Worm (Caenorhabditis elegans): ENCODE results near the gene mrpl-10.

Gene mrpl-10

ce11 chrII:8325002-8325539, 46.8 kb upstream of the mrpl-10 start, which contains the start of the genes ran-3 and C26D10.3 (continued):
- TF ChIP-seq lin-13 (GFP tag; optimal IDR thresholded peaks at IDR 0.05) (peak; percentile 17), mdl-1 (tag; optimal IDR thresholded peaks at IDR 0.05) (no peak), egl-27 (tag; optimal IDR thresholded peaks at IDR 0.05) (no peak), ama-1 (optimal IDR thresholded peaks at IDR 0.05) (no peak), crh-2 (tag; optimal IDR thresholded peaks at IDR 0.05) (peak; percentile 13), zag-1 (tag; optimal IDR thresholded peaks at IDR 0.05) (no peak), ZK546.5 (tag; optimal IDR thresholded peaks at IDR 0.05) (no peak), nhr-12 (tag; optimal IDR thresholded peaks at IDR 0.05) (no peak), nhr-23 (tag; optimal IDR thresholded peaks at IDR 0.05) (no peak)

- TF ChIP-seq nhr-25 (tag; optimal IDR thresholded peaks at IDR 0.05), result no peak
Observed at ce11 chrII:8321244-8321643, 42.9 kb upstream of the mrpl-10 start, which contains the start of gene shw-1. Gene shw-1, minus strand, starts transcription at chrII:8321471.

ce11 chrII:8316701-8317100, 38.4 kb upstream of the mrpl-10 start:
- no peak for TF ChIP-seq lsy-2 (tag; optimal IDR thresholded peaks at IDR 0.05)
- TF ChIP-seq mab-5 (tag; optimal IDR thresholded peaks at IDR 0.05), result peak; percentile 39
- peak; percentile 60 for TF ChIP-seq unc-55 (GFP tag; optimal IDR thresholded peaks at IDR 0.05)

- no peak for TF ChIP-seq mdl-1 (tag; optimal IDR thresholded peaks at IDR 0.05)
- no peak for TF ChIP-seq blmp-1 (tag; optimal IDR thresholded peaks at IDR 0.05; ENCODE audit: insufficient read depth)
- no peak for TF ChIP-seq ztf-1 (GFP tag; conservative IDR thresholded peaks at IDR 0.05)
- TF ChIP-seq nhr-129 (tag; optimal IDR thresholded peaks at IDR 0.05), result no peak
- no peak for TF ChIP-seq mab-5 (tag; optimal IDR thresholded peaks at IDR 0.05)
- no peak for TF ChIP-seq F13H6.1 (tag; optimal IDR thresholded peaks at IDR 0.05)
- TF ChIP-seq nhr-21 (tag; optimal IDR thresholded peaks at IDR 0.05), result no peak
- TF ChIP-seq sma-3 (GFP tag; optimal IDR thresholded peaks at IDR 0.05), result no peak
- TF ChIP-seq unc-62 (GFP tag; optimal IDR thresholded peaks at IDR 0.05), result no peak
- TF ChIP-seq ceh-82 (tag; optimal IDR thresholded peaks at IDR 0.05), result no peak
Observed at ce11 chrII:8314768-8315167, 36.5 kb upstream of the mrpl-10 start.

ce11 chrII:8312012-8312411, 33.7 kb upstream of the mrpl-10 start:
- TF ChIP-seq nhr-6 (tag; optimal IDR thresholded peaks at IDR 0.05) (no peak), skn-1 (tag; optimal IDR thresholded peaks at IDR 0.05) (no peak), C34F6.9 (tag; optimal IDR thresholded peaks at IDR 0.05) (no peak), ceh-16 (tag; optimal IDR thresholded peaks at IDR 0.05) (no peak), nhr-25 (tag; optimal IDR thresholded peaks at IDR 0.05) (no peak), ztf-11 (tag; optimal IDR thresholded peaks at IDR 0.05) (no peak), lin-11 (tag; optimal IDR thresholded peaks at IDR 0.05) (no peak), ceh-82 (tag; optimal IDR thresholded peaks at IDR 0.05) (no peak), blmp-1 (tag; optimal IDR thresholded peaks at IDR 0.05; ENCODE audit: insufficient read depth) (no peak), F13H6.1 (tag; optimal IDR thresholded peaks at IDR 0.05) (no peak), aly-2 (tag; optimal IDR thresholded peaks at IDR 0.05) (no peak), ztf-1 (GFP tag; conservative IDR thresholded peaks at IDR 0.05) (no peak), nhr-10 (tag; optimal IDR thresholded peaks at IDR 0.05) (no peak), nhr-12 (tag; optimal IDR thresholded peaks at IDR 0.05) (no peak), ama-1 (optimal IDR thresholded peaks at IDR 0.05) (no peak), dmd-4 (tag; optimal IDR thresholded peaks at IDR 0.05) (no peak), mab-5 (tag; optimal IDR thresholded peaks at IDR 0.05) (no peak), snpc-4 (tag; optimal IDR thresholded peaks at IDR 0.05) (no peak)

ce11 chrII:8311484-8311883, 33.2 kb upstream of the mrpl-10 start:
- TF ChIP-seq unc-55 (GFP tag; optimal IDR thresholded peaks at IDR 0.05) (peak; percentile 55), mab-5 (tag; optimal IDR thresholded peaks at IDR 0.05) (peak; percentile 29), nhr-10 (tag; optimal IDR thresholded peaks at IDR 0.05) (no peak), ceh-16 (tag; optimal IDR thresholded peaks at IDR 0.05) (no peak)

ce11 chrII:8308314-8308713, 30.0 kb upstream of the mrpl-10 start:
- no peak for TF ChIP-seq C34F6.9 (tag; optimal IDR thresholded peaks at IDR 0.05)
- TF ChIP-seq mab-5 (tag; optimal IDR thresholded peaks at IDR 0.05), result no peak
- TF ChIP-seq sem-4 (tag; optimal IDR thresholded peaks at IDR 0.05), result no peak
- no peak for TF ChIP-seq dmd-4 (tag; optimal IDR thresholded peaks at IDR 0.05)
- no peak for TF ChIP-seq nhr-77 (tag; optimal IDR thresholded peaks at IDR 0.05)
- TF ChIP-seq zag-1 (tag; optimal IDR thresholded peaks at IDR 0.05), result no peak
- TF ChIP-seq lin-13 (GFP tag; optimal IDR thresholded peaks at IDR 0.05), result no peak
- no peak for TF ChIP-seq Y55F3AM.14 (GFP tag; optimal IDR thresholded peaks at IDR 0.05)
- no peak for TF ChIP-seq snpc-4 (tag; optimal IDR thresholded peaks at IDR 0.05)
- TF ChIP-seq nhr-6 (tag; optimal IDR thresholded peaks at IDR 0.05), result no peak
- TF ChIP-seq nhr-23 (tag; optimal IDR thresholded peaks at IDR 0.05), result no peak
- TF ChIP-seq crh-2 (tag; optimal IDR thresholded peaks at IDR 0.05), result no peak
- no peak for TF ChIP-seq egl-27 (tag; optimal IDR thresholded peaks at IDR 0.05)
- no peak for TF ChIP-seq elt-1 (tag; optimal IDR thresholded peaks at IDR 0.05)
- TF ChIP-seq nhr-21 (tag; optimal IDR thresholded peaks at IDR 0.05), result no peak
- TF ChIP-seq mdl-1 (tag; optimal IDR thresholded peaks at IDR 0.05), result no peak
- TF ChIP-seq sma-3 (GFP tag; optimal IDR thresholded peaks at IDR 0.05), result no peak
- no peak for TF ChIP-seq ZK546.5 (tag; optimal IDR thresholded peaks at IDR 0.05)
- no peak for TF ChIP-seq lsy-2 (tag; optimal IDR thresholded peaks at IDR 0.05)
